Fruit fly (Drosophila melanogaster) whole organism: ENCODE data around the gene Or67a.

Experiments used
- CG8478 ChIP-seq: fragments of >200 bp; optimal IDR thresholded peaks from 2 replicates; lab custom pipeline; 2018; ENCODE audit warnings: inconsistent platforms
- Dll ChIP-seq: fragments of >200 bp; optimal IDR thresholded peaks from 2 replicates; lab custom pipeline; 2017
- EcR ChIP-seq, 2 experiments: fragments of >200 bp; optimal IDR thresholded peaks; 2 replicates each; lab custom pipeline; 2017; ENCODE audit warnings: missing biosample characterization in 2 of 2, missing genetic modification characterization in 2 of 2, missing genetic modification reagents in 2 of 2
- pan ChIP-seq: fragments of >200 bp; optimal IDR thresholded peaks from 2 replicates; lab custom pipeline; 2017
- psq ChIP-seq: fragments of >200 bp; optimal IDR thresholded peaks from 2 replicates; lab custom pipeline; 2017
- usp ChIP-seq: fragments of >200 bp; optimal IDR thresholded peaks from 2 replicates; lab custom pipeline; 2017; ENCODE audit warnings: missing biosample characterization, missing genetic modification characterization, mixed read lengths

Or67a gene

dm6 chr3L:9502856-9503255, 26.0 kb upstream of the Or67a start:
- TF ChIP-seq psq (lab: Kevin White, UChicago), result no peak
- no peak for TF ChIP-seq CG8478 (lab: Kevin White, UChicago)
- no peak for TF ChIP-seq EcR (GFP tag; optimal IDR thresholded peaks at IDR 0.05; lab: Kevin White, UChicago)
- TF ChIP-seq pan, result no peak
- TF ChIP-seq Dll (lab: Kevin White, UChicago), result no peak
- no peak for TF ChIP-seq usp (GFP tag; lab: Kevin White, UChicago)

dm6 chr3L:9503552-9504317, 25.1 kb upstream of the Or67a start:
- no peak for TF ChIP-seq pan
- no peak for TF ChIP-seq CG8478 (lab: Kevin White, UChicago)
- no peak for TF ChIP-seq EcR (GFP tag; optimal IDR thresholded peaks at IDR 0.05; lab: Kevin White, UChicago)

- TF ChIP-seq CG8478 (lab: Kevin White, UChicago) (no peak), pan (no peak), psq (lab: Kevin White, UChicago) (no peak), usp (GFP tag; lab: Kevin White, UChicago) (no peak), EcR (GFP tag; optimal IDR thresholded peaks at IDR 0.05; lab: Kevin White, UChicago) (no peak), Dll (lab: Kevin White, UChicago) (no peak)
These were observed 24.3 kb upstream of the Or67a start for dm6 chr3L:9504530-9504929.

dm6 chr3L:9505007-9505712, 23.7 kb upstream of the Or67a start, which contains the start of gene path:
path (minus strand) TSS chr3L:9505328.
- TF ChIP-seq EcR (GFP tag; optimal IDR thresholded peaks at IDR 0.05; lab: Kevin White, UChicago) (no peak), Dll (lab: Kevin White, UChicago) (no peak), CG8478 (lab: Kevin White, UChicago) (no peak), usp (GFP tag; lab: Kevin White, UChicago) (no peak), psq (lab: Kevin White, UChicago) (no peak), pan (no peak)

DNA sequence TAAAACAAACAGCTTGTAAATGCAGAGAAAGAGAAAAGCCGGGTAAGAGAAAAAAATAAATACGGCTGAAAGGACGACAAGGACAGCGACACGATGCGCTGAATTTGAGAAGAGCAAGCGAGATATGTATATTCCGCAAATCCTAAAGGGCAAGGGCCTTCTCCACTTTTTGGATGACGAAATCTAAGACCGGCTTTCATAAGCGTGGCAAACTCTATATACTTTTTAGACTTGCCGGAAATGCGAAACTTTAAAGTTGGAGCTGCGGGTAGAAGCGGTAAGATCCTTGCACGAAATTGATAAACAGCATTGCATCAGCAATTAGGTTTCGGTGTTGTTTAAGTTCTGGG, 23.2 kb upstream of the Or67a start:
- TF ChIP-seq usp (GFP tag; lab: Kevin White, UChicago) (no peak), EcR (GFP tag; optimal IDR thresholded peaks at IDR 0.05; lab: Kevin White, UChicago) (peak; percentile 49 to 61), psq (lab: Kevin White, UChicago) (no peak), CG8478 (lab: Kevin White, UChicago) (no peak), pan (no peak)

DNA sequence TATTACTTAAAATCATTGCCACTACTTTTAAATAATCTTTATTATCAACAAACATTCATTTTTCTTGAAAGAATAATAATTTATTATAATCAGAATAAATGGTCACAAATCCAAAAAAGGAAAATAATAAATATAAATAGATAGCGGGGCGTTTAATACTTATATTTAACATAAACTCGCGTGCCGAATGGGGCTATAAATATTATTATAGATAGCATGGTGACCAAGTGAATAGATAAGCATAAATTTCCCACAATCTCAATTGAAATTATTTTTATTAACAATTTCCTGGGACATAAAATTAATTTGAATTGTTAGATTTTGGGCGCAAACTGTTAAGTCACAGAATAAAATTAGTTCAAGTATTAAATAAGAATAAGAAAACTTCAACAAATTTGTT, 22.4 kb upstream of the Or67a start:
- TF ChIP-seq EcR (GFP tag; optimal IDR thresholded peaks at IDR 0.05; lab: Kevin White, UChicago) (no peak), usp (GFP tag; lab: Kevin White, UChicago) (no peak), Dll (lab: Kevin White, UChicago) (no peak), pan (no peak), psq (lab: Kevin White, UChicago) (no peak), CG8478 (lab: Kevin White, UChicago) (no peak)

dm6 chr3L:9508653-9509036, 20.2 kb upstream of the Or67a start:
- TF ChIP-seq Dll (lab: Kevin White, UChicago) (no peak), pan (peak; percentile 75), CG8478 (lab: Kevin White, UChicago) (no peak)

DNA sequence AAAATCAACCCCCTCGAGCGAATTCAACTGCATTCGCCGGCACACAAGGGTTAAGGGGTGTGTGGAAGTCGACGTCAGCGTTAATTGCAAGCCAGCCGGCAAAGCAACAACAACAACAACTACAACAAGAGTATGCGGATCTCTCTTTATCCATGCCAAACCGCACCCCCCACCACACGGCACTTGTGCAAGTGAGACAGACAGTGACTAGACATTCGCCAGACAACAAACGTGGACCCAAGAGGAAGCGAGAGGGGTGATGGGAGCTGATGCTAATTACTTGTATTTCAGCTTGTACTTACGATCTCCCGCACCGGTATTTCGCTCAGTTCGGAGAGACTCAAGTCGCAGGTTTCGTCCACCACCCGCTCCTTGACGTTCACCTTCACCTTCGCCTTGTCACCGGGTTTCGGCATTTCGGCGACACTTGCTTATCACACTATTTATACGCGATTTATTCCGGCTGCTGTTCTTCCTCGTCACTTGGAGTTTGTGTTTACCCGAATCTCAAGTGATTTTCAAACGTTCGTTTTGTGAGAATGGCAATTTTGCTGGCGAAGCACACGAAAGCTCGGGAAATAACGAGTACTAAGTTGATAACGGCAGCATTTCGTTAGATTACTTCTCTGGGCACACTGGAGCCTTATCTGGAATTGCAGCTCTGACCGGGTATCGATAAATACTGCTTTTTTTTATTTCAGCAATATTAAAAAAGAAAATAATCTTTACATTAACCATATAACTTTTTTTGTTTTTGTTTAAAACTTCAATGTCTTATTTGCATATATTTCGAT, 19.6 kb upstream of the Or67a start, which contains the start of gene CG3408:
Gene CG3408 (minus strand): TSS at position 547 of the 794 bp plus-strand sequence.
- TF ChIP-seq EcR (GFP tag; optimal IDR thresholded peaks at IDR 0.05; lab: Kevin White, UChicago) (no peak), pan (no peak), CG8478 (lab: Kevin White, UChicago) (peak; percentile 37), usp (GFP tag; lab: Kevin White, UChicago) (no peak), Dll (lab: Kevin White, UChicago) (no peak), psq (lab: Kevin White, UChicago) (no peak)

DNA sequence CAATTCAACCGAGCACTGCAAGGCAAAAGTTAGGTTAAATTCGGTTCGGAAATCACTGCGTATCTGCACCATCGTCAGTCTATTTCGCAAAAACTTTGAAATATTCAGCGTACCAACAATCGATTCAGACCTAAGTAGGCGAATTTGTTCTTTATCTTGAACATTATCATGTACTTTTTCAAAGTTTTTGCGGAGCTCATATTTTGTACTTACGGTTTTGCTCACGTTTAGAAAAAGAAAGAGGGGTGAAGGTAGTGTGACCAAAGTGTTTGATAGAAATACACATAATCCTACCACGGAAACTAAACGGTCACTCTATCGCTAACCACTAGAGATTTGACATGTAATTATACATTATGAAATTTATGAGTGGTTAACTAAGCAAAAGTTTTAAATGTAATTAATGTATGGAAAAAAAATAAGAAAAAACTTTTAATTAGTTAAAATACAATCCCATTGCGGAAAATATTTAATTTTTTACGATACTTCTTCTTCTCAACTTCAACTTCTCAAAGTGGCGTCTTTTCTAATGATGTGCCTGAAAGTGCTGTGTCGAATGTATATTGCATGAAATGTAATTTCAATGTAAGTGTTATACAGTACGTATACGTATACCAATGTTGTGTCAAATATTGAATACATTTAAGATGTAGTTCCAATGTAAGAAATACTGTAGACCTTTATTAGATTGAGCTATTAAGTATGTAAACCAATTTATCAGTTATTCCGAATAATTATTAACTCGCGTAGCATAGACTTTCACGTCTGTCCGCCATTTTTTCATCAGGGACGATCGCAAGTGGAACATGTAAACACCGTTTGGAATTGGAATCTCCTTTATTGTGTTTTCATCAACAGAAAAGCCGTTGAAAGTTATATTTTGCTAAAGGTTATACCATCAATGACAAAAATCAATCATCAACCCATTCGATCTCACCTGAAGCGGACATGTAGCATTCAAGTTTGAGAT, 17.3 kb upstream of the Or67a start, which contains the start of gene RpS9:
Gene RpS9 (minus strand): TSS at position 245 of the 970 bp plus-strand sequence.
- no peak for TF ChIP-seq psq (lab: Kevin White, UChicago)
- TF ChIP-seq CG8478 (lab: Kevin White, UChicago), result no peak
- TF ChIP-seq Dll (lab: Kevin White, UChicago), result no peak
- TF ChIP-seq usp (GFP tag; lab: Kevin White, UChicago), result no peak
- TF ChIP-seq pan, result no peak
- no peak for TF ChIP-seq EcR (GFP tag; optimal IDR thresholded peaks at IDR 0.05; lab: Kevin White, UChicago)

DNA sequence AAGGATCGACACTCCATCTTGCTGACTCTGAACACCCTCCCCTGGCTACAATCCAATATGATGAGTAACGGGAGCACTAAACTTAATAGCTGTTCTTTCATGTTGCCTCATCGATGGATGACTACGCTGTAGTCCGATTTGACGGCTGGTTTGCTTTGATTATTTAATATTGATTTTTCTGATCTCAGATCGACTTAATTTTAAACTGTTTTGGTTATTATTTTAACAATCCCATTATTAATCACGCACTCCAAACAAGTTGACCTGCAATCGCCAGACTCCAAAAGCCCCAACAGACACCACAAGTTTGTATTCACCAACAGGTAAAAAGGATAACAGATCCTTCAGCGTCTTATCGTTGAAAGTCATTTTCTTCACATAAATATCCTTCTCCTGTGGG, 16.3 kb upstream of the Or67a start, which contains the start of gene CG33703:
Gene CG33703 (minus strand): TSS at position 101 of the 400 bp plus-strand sequence.
- TF ChIP-seq EcR (GFP tag; optimal IDR thresholded peaks at IDR 0.05; lab: Kevin White, UChicago) (no peak), pan (no peak), usp (GFP tag; lab: Kevin White, UChicago) (no peak), CG8478 (lab: Kevin White, UChicago) (no peak), psq (lab: Kevin White, UChicago) (no peak), Dll (lab: Kevin White, UChicago) (no peak)
